Fruit fly (Drosophila melanogaster): ENCODE results near the gene CG43867.

The CG43867 gene

dm6 chrX:935049-935900 lies 7.5 kb upstream of the CG43867 start, which contains the start of gene TRAM (continued):
- TF ChIP-seq CG7368 (GFP tag; optimal IDR thresholded peaks at IDR 0.05) (peak; percentile 98), Met (GFP tag; optimal IDR thresholded peaks at IDR 0.05) (peak; percentile 97), Blimp-1 (GFP tag; optimal IDR thresholded peaks at IDR 0.05) (peak; percentile 92), CG15336 (GFP tag; IDR thresholded peaks at IDR 0.05) (peak; percentile 99), CG11762 (GFP tag; optimal IDR thresholded peaks at IDR 0.05; ENCODE audit: insufficient read depth) (peak; percentile 94), Eip75B (GFP tag; optimal IDR thresholded peaks at IDR 0.05) (peak; percentile 97), CG3032 (tag; optimal IDR thresholded peaks at IDR 0.05) (peak; percentile 97), CG9139 (GFP tag; optimal IDR thresholded peaks at IDR 0.05) (peak; percentile 96), CG6163 (GFP tag; IDR thresholded peaks at IDR 0.05) (peak; percentile 99), pdm3 (GFP tag; optimal IDR thresholded peaks at IDR 0.05) (peak; percentile 97)

DNA sequence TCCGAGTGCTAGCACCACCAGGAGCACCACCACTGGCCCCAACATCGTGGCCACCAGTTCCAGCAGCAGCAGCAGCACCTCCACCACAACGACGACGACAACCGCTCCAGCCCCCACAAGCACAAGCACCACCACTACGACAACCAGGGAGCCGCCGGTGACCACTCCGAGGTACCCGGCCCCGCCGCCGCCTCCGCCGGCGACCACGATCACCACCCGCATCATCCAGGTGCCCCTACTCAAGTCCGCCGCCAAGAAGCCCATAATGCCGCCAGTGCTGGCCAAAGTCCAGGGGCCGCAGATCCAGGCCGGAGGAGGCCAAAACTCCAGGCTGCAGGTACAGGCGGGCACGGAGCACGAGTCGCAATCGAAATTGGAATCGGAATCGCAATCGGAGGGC lies 6.2 kb upstream of the CG43867 start:
- TF ChIP-seq fd85E (GFP tag; optimal IDR thresholded peaks at IDR 0.05) (no peak), OdsH (GFP tag; optimal IDR thresholded peaks at IDR 0.05) (no peak), Gug (GFP tag; IDR thresholded peaks at IDR 0.05) (no peak), fd59A (GFP tag; optimal IDR thresholded peaks at IDR 0.05) (no peak), Hr39 (GFP tag; optimal IDR thresholded peaks at IDR 0.05) (no peak), pdm3 (GFP tag; optimal IDR thresholded peaks at IDR 0.05) (no peak)

DNA sequence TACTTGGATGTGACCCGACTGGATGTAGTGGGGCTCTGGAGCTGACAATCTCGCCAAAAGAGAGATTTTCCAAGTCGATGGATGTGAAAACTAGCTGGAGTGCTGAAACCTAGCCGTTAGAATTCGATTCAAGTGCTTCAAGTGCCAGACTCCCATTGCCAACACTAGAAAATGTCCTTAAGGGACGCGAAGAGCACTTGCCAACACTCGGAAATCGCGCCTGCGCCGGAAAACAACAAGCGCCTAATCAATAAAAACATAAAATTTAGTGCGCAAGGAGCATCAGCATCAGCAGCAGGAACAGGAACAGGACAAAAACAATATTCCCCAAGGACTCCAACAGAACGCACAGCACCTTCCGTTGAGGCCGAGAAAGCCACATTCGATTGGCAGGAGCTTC lies 5.1 kb upstream of the CG43867 start:
- TF ChIP-seq CG9139 (GFP tag; optimal IDR thresholded peaks at IDR 0.05) (no peak), CG34406 (GFP tag; optimal IDR thresholded peaks at IDR 0.05) (no peak), CG6792 (GFP tag; optimal IDR thresholded peaks at IDR 0.05) (no peak), CG8632 (GFP tag; optimal IDR thresholded peaks at IDR 0.05) (no peak)

DNA sequence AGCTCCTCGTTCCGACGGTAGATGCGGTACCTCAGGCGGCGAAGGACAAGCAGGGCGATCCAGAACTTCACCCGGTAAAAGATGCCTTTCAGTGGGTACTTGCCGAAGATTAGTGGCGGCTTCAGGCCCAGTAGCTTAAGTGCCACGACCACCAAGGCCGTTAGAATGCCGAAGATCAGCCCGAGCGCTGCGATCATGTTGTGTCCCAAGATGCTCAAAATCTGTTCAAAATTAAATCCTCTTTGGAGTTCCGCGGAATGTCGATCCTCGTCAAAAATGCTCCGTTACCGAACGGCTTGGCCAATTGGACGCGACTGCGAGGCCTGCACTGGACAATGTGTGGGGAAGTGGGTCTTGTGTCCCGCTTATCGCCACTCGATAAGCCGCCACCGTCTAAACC lies 4.4 kb upstream of the CG43867 start, which contains the start of the genes CG32815 and CG3706:
Gene CG32815 (plus strand): TSS at position 301 of the 400 bp plus-strand sequence.
Gene CG3706 (minus strand): TSS at position 310 of the 400 bp plus-strand sequence.
- no peak for TF ChIP-seq lz (GFP tag; optimal IDR thresholded peaks at IDR 0.05)
- TF ChIP-seq CG11902 (GFP tag; optimal IDR thresholded peaks at IDR 0.05): no peak
- TF ChIP-seq CG31627 (GFP tag; optimal IDR thresholded peaks at IDR 0.05): no peak
- TF ChIP-seq acj6 (GFP tag; optimal IDR thresholded peaks at IDR 0.05): no peak
- no peak for TF ChIP-seq CG7368 (GFP tag; optimal IDR thresholded peaks at IDR 0.05)
- TF ChIP-seq Lpt (GFP tag; optimal IDR thresholded peaks at IDR 0.05): no peak
- no peak for TF ChIP-seq CG11294 (GFP tag; IDR thresholded peaks at IDR 0.05)
- no peak for TF ChIP-seq CG6163 (GFP tag; IDR thresholded peaks at IDR 0.05)

DNA sequence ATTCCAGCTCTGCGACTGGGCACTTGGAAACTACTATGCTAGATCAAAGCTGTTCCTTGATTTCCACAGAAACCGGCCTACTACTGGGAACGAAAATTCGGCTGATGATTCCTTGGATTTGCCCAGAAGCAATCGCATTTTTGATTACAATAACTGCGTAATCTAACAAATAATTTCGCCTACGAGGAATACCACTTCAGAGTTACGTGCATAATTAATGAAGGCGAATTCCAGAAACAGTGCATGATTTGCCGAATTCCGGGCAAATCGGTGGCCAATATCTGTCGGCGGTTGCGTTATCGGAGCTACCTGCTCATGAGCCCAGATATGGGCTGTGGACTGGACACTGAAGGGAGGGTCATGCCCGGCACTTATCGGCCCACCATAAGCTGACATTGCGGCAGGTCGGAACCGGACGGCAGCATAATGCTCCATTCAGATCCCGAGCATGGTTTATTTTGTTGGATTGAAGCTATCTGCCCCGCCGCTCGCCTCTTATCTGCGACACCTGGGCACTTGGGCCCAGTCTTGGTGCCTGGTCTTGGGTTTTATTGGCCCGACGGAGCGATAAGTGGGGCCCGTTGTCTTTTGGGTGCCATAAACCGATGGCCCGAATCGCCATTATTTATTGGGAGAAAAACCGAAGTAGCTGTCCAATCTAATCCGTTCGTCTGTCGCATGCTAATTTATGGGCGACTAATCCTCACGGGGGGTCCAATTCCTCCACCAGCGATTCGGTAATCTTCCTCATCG lies 2.4 kb upstream of the CG43867 start, which contains the start of gene CG3708:
Gene CG3708 (minus strand): TSS at position 51 of the 753 bp plus-strand sequence.
- no peak for TF ChIP-seq Eip78C (GFP tag)
- TF ChIP-seq Hr39 (GFP tag; optimal IDR thresholded peaks at IDR 0.05): no peak
- no peak for TF ChIP-seq CG11762 (GFP tag; optimal IDR thresholded peaks at IDR 0.05; ENCODE audit: insufficient read depth)
- TF ChIP-seq CG6276 (GFP tag; optimal IDR thresholded peaks at IDR 0.05): no peak

dm6 chrX:927209-927862 lies 439 bp downstream of the CG43867 start, which contains the start of gene Lztr1:
Gene Lztr1, minus strand, starts transcription at chrX:927582.
- TF ChIP-seq spab (GFP tag; optimal IDR thresholded peaks at IDR 0.05) (no peak), CG4318 (GFP tag; optimal IDR thresholded peaks at IDR 0.05) (no peak), Smox (GFP tag; optimal IDR thresholded peaks at IDR 0.05) (no peak), Sox102F (GFP tag; optimal IDR thresholded peaks at IDR 0.05) (no peak), Hr39 (GFP tag; optimal IDR thresholded peaks at IDR 0.05) (no peak), fd59A (GFP tag; optimal IDR thresholded peaks at IDR 0.05) (no peak), Eip93F (GFP tag; optimal IDR thresholded peaks at IDR 0.05) (no peak), CG11294 (GFP tag; IDR thresholded peaks at IDR 0.05) (no peak), acj6 (GFP tag; optimal IDR thresholded peaks at IDR 0.05) (no peak), Blimp-1 (GFP tag; optimal IDR thresholded peaks at IDR 0.05) (no peak), Hr4 (GFP tag; optimal IDR thresholded peaks at IDR 0.05) (no peak), Eip75B (GFP tag; optimal IDR thresholded peaks at IDR 0.05) (no peak), Sox14 (GFP tag; optimal IDR thresholded peaks at IDR 0.05) (no peak), CG11762 (GFP tag; optimal IDR thresholded peaks at IDR 0.05; ENCODE audit: insufficient read depth) (no peak)
